Fruit fly (Drosophila melanogaster): ENCODE measurements around the gene Paf-AHalpha.

- TF ChIP-seq rn (GFP tag; IDR thresholded peaks at IDR 0.05), result no peak
- TF ChIP-seq Snoo (tag; optimal IDR thresholded peaks at IDR 0.05), result no peak
- TF ChIP-seq EcR (GFP tag; optimal IDR thresholded peaks at IDR 0.05), result no peak
- no peak for TF ChIP-seq CG13204 (GFP tag; optimal IDR thresholded peaks at IDR 0.05)
- TF ChIP-seq CG14655 (GFP tag; optimal IDR thresholded peaks at IDR 0.05), result no peak
- no peak for TF ChIP-seq CG32121 (GFP tag; IDR thresholded peaks at IDR 0.05)
- no peak for TF ChIP-seq CG34367 (tag; optimal IDR thresholded peaks at IDR 0.05)
- no peak for TF ChIP-seq CG9948 (tag; optimal IDR thresholded peaks at IDR 0.05)
- TF ChIP-seq CG8301 (tag; optimal IDR thresholded peaks at IDR 0.05), result no peak
- TF ChIP-seq CG12605 (GFP tag; IDR thresholded peaks at IDR 0.05), result no peak
- no peak for TF ChIP-seq Pif1A (GFP tag; optimal IDR thresholded peaks at IDR 0.05)
- no peak for TF ChIP-seq D1 (tag; optimal IDR thresholded peaks at IDR 0.05)
- no peak for TF ChIP-seq CG17806 (tag; optimal IDR thresholded peaks at IDR 0.05)
- no peak for TF ChIP-seq gl (tag; optimal IDR thresholded peaks at IDR 0.05)
These were observed 36.4 kb downstream of the Paf-AHalpha start, which contains the start of gene Mvd for dm6 chrX:15748945-15749344.
